Worm (Caenorhabditis elegans) whole organism, L4 larva: ENCODE measurements around the gene F13D11.4.

Experiments
- D1046.2 ChIP-seq: fragments of 200-800 bp; sonication (Bioruptor generic); IDR thresholded peaks from 2 replicates; pipeline ENCODE4 v1.3.6; 2022; ENCODE audit warnings: missing genetic modification characterization, missing compliant biosample characterization
- F49E8.2 ChIP-seq: sonication (generic microtip); optimal IDR thresholded peaks from 2 replicates; lab custom pipeline; 2016; ENCODE audit warnings: missing compliant biosample characterization, mild to moderate bottlenecking, missing genetic modification characterization, borderline replicate concordance
- T20F7.1 ChIP-seq: fragments of 200-800 bp; sonication (Bioruptor generic); optimal IDR thresholded peaks from 2 replicates; lab custom pipeline; 2018; ENCODE audit warnings: mild to moderate bottlenecking, missing genetic modification characterization, missing compliant biosample characterization
- Y105C5A.15 ChIP-seq: fragments of 200-800 bp; sonication (Bioruptor generic); IDR thresholded peaks from 2 replicates; pipeline ENCODE4 v1.3.6; 2022; ENCODE audit warnings: missing genetic modification characterization, missing compliant biosample characterization
- Y48G9A.11 ChIP-seq: fragments of 200-800 bp; sonication (Bioruptor generic); IDR thresholded peaks from 2 replicates; pipeline ENCODE4 v1.3.6; 2022; ENCODE audit warnings: missing genetic modification reagents, missing genetic modification characterization, missing compliant biosample characterization
- Y75B8A.6 ChIP-seq: fragments of 200-800 bp; sonication (Bioruptor generic); IDR thresholded peaks from 2 replicates; pipeline ENCODE4 v1.3.6; 2022; ENCODE audit warnings: missing genetic modification reagents, missing genetic modification characterization, missing compliant biosample characterization
- ZK337.2 ChIP-seq: fragments of 200-800 bp; sonication (Bioruptor generic); IDR thresholded peaks from 2 replicates; pipeline ENCODE4 v1.3.6; 2022; ENCODE audit warnings: missing genetic modification reagents, missing genetic modification characterization, missing compliant biosample characterization
- ZK546.5 ChIP-seq, 2 experiments: sonication (generic microtip); optimal IDR thresholded peaks; 2 replicates each; lab custom pipeline; 2017; ENCODE audit warnings: missing biosample characterization in 2 of 2, missing genetic modification characterization in 2 of 2
- aly-2 ChIP-seq: sonication (generic microtip); optimal IDR thresholded peaks from 2 replicates; lab custom pipeline; 2018; ENCODE audit warnings: missing biosample characterization, missing genetic modification characterization
- ceh-28 ChIP-seq: fragments of 150-350 bp; optimal IDR thresholded peaks from 2 replicates; lab custom pipeline; 2014; ENCODE audit warnings: missing biosample characterization, missing genetic modification reagents, missing genetic modification characterization
- ceh-32 ChIP-seq: sonication (generic microtip); optimal IDR thresholded peaks from 2 replicates; lab custom pipeline; 2016; ENCODE audit warnings: mild to moderate bottlenecking, missing genetic modification characterization, missing compliant biosample characterization; ENCODE audit not compliant: poor library complexity
- ces-1 ChIP-seq: fragments of 150-350 bp; sonication (generic microtip); optimal IDR thresholded peaks from 4 replicates; lab custom pipeline; 2014; ENCODE audit warnings: missing biosample characterization, missing genetic modification reagents, missing genetic modification characterization
- ctbp-1 ChIP-seq: fragments of 200-800 bp; sonication (Bioruptor generic); IDR thresholded peaks from 2 replicates; pipeline ENCODE4 v1.3.6; 2022; ENCODE audit warnings: missing genetic modification reagents, missing genetic modification characterization, missing compliant biosample characterization
- daf-16 ChIP-seq, 3 experiments: sonication (generic microtip); optimal IDR thresholded peaks; 2 replicates each; lab custom pipeline; 2016 to 2017; ENCODE audit warnings: missing genetic modification characterization in 3 of 3, missing genetic modification reagents in 3 of 3, mild to moderate bottlenecking in 2 of 3, missing compliant biosample characterization in 2 of 3, missing biosample characterization in 1 of 3, moderate library complexity in 1 of 3
- dmd-9 ChIP-seq: fragments of 200-800 bp; sonication (Bioruptor generic); IDR thresholded peaks from 2 replicates; pipeline ENCODE4 v1.3.6; 2022; ENCODE audit warnings: missing genetic modification reagents, missing genetic modification characterization, missing compliant biosample characterization
- duxl-1 ChIP-seq: sonication (generic microtip); optimal IDR thresholded peaks from 2 replicates; lab custom pipeline; 2016; ENCODE audit warnings: mild to moderate bottlenecking, missing genetic modification characterization, moderate library complexity, missing compliant biosample characterization; ENCODE audit not compliant: poor library complexity
- dve-1 ChIP-seq: sonication (generic microtip); optimal IDR thresholded peaks from 2 replicates; lab custom pipeline; 2017; ENCODE audit warnings: antibody characterized with exemption, mild to moderate bottlenecking, missing genetic modification characterization, missing compliant biosample characterization; ENCODE audit not compliant: insufficient read depth
- egl-43 ChIP-seq: fragments of 200-800 bp; sonication (Bioruptor generic); IDR thresholded peaks from 2 replicates; pipeline ENCODE4 v1.3.6; 2022; ENCODE audit warnings: missing genetic modification reagents, missing genetic modification characterization, missing compliant biosample characterization
- fkh-10 ChIP-seq: fragments of 150-350 bp; optimal IDR thresholded peaks from 2 replicates; lab custom pipeline; 2014; ENCODE audit warnings: missing biosample characterization, missing genetic modification reagents, missing genetic modification characterization
- gei-8 ChIP-seq: fragments of 200-800 bp; sonication (Bioruptor generic); optimal IDR thresholded peaks from 2 replicates; lab custom pipeline; 2018; ENCODE audit warnings: mild to moderate bottlenecking, missing genetic modification characterization, missing compliant biosample characterization
- hlh-11 ChIP-seq: fragments of 200-800 bp; sonication (Bioruptor generic); optimal IDR thresholded peaks from 2 replicates; lab custom pipeline; 2018; ENCODE audit warnings: mild to moderate bottlenecking, missing genetic modification characterization, missing compliant biosample characterization
- lin-1 ChIP-seq: fragments of 200-800 bp; sonication (Bioruptor generic); IDR thresholded peaks from 2 replicates; pipeline ENCODE4 v1.3.6; 2022; ENCODE audit warnings: missing genetic modification reagents, missing genetic modification characterization, missing compliant biosample characterization
- lin-39 ChIP-seq: fragments of 150-350 bp; optimal IDR thresholded peaks from 2 replicates; lab custom pipeline; 2014; ENCODE audit warnings: missing biosample characterization, missing genetic modification reagents, missing genetic modification characterization
- lir-3 ChIP-seq: sonication (generic microtip); optimal IDR thresholded peaks from 2 replicates; lab custom pipeline; 2016; ENCODE audit warnings: mild to moderate bottlenecking, missing genetic modification characterization, missing compliant biosample characterization
- lsy-2 ChIP-seq, 2 experiments: fragments of 150-350 bp in 1 of 2; sonication (generic microtip) in 1 of 2; optimal IDR thresholded peaks; 2 replicates each; lab custom pipeline; 2014 to 2017; ENCODE audit warnings: missing biosample characterization in 2 of 2, missing genetic modification characterization in 2 of 2
- mdl-1 ChIP-seq, 2 experiments: fragments of 150-350 bp in 1 of 2; sonication (generic microtip) in 1 of 2; optimal IDR thresholded peaks; 2 replicates each; lab custom pipeline; 2014 to 2017; ENCODE audit warnings: missing biosample characterization in 2 of 2, missing genetic modification characterization in 2 of 2
- mdt-29 ChIP-seq: fragments of 200-800 bp; sonication (Bioruptor generic); IDR thresholded peaks from 2 replicates; pipeline ENCODE4 v1.3.6; 2022; ENCODE audit warnings: missing genetic modification reagents, missing genetic modification characterization, missing compliant biosample characterization
- mxl-2 ChIP-seq: fragments of 200-800 bp; sonication (Bioruptor generic); conservative IDR thresholded peaks from 2 replicates; pipeline ENCODE4 v1.3.6; 2022; ENCODE audit warnings: missing genetic modification reagents, missing genetic modification characterization, missing compliant biosample characterization
- nhr-10 ChIP-seq: fragments of 150-350 bp; optimal IDR thresholded peaks from 2 replicates; lab custom pipeline; 2014; ENCODE audit warnings: missing biosample characterization, missing genetic modification characterization
- nhr-11 ChIP-seq: fragments of 150-350 bp; optimal IDR thresholded peaks from 2 replicates; lab custom pipeline; 2014; ENCODE audit warnings: missing biosample characterization, missing genetic modification characterization
- nhr-28 ChIP-seq: fragments of 150-350 bp; optimal IDR thresholded peaks from 2 replicates; lab custom pipeline; 2014; ENCODE audit warnings: missing biosample characterization, missing genetic modification characterization
- nhr-76 ChIP-seq: fragments of 150-350 bp; optimal IDR thresholded peaks from 2 replicates; lab custom pipeline; 2014; ENCODE audit warnings: missing biosample characterization, missing genetic modification characterization
- php-3 ChIP-seq: fragments of 200-800 bp; sonication (Bioruptor generic); IDR thresholded peaks from 2 replicates; pipeline ENCODE4 v1.3.6; 2022; ENCODE audit warnings: missing genetic modification reagents, missing genetic modification characterization, missing compliant biosample characterization
- rbr-2 ChIP-seq: sonication (generic microtip); optimal IDR thresholded peaks from 2 replicates; lab custom pipeline; 2016; ENCODE audit warnings: missing genotype, missing genetic modification characterization, missing compliant biosample characterization
- sdz-12 ChIP-seq: fragments of 200-800 bp; sonication (Bioruptor generic); optimal IDR thresholded peaks from 2 replicates; lab custom pipeline; 2018; ENCODE audit warnings: mild to moderate bottlenecking, missing genetic modification characterization, missing compliant biosample characterization
- spr-1 ChIP-seq: sonication (generic microtip); optimal IDR thresholded peaks from 2 replicates; lab custom pipeline; 2016; ENCODE audit warnings: mild to moderate bottlenecking, missing genetic modification characterization, missing compliant biosample characterization
- tra-1 ChIP-seq: fragments of 200-800 bp; sonication (Bioruptor generic); IDR thresholded peaks from 2 replicates; pipeline ENCODE4 v1.3.6; 2022; ENCODE audit warnings: missing genetic modification reagents, missing genetic modification characterization, missing compliant biosample characterization
- unc-62 ChIP-seq, 3 experiments: fragments of 150-350 bp in 1 of 3; sonication (generic microtip); optimal IDR thresholded peaks in 2 of 3; peaks in 1 of 3; 1 replicate in 1 of 3; 2 replicates in 2 of 3; lab custom pipeline; 2014 to 2017; ENCODE audit warnings: missing biosample characterization in 3 of 3, missing genetic modification characterization in 3 of 3, missing genetic modification reagents in 3 of 3, missing genotype in 1 of 3
- zip-11 ChIP-seq: fragments of 200-800 bp; sonication (Bioruptor generic); IDR thresholded peaks from 2 replicates; pipeline ENCODE4 v1.3.6; 2022; ENCODE audit warnings: missing genetic modification characterization, missing compliant biosample characterization
- zip-2 ChIP-seq: fragments of 150-350 bp; optimal IDR thresholded peaks from 2 replicates; lab custom pipeline; 2014; ENCODE audit warnings: missing biosample characterization, missing genetic modification characterization

Gene F13D11.4

DNA sequence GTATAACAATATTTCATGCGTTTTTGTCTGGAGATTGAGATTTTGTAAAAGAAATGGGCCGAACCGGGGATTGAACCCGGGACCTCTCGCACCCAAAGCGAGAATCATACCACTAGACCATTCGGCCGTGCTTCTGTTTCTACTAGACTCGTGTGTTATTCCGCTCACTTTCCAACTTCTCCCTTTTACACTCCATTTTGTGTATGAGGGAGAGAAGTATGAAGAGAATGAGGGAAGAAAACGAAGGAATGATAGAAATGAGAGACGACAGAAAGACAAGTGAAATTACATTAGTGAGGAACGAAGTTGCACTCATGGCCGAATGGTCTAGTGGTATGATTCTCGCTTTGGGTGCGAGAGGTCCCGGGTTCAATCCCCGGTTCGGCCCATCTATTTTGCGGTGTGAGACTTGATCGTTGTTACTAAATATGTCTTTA is 33.4 kb downstream of the F13D11.4 start (continued):
- TF ChIP-seq dmd-9 (GFP tag; lab: Robert Waterston, UW) (peak; percentile 86), fkh-10 (GFP tag; lab: Kevin White, UChicago) (peak; percentile 57), nhr-10 (tag; lab: Kevin White, UChicago) (peak; percentile 67), rbr-2 (tag; lab: Kevin White, UChicago) (peak; percentile 92), mdt-29 (GFP tag; lab: Robert Waterston, UW) (peak; percentile 85), duxl-1 (tag; lab: Kevin White, UChicago) (peak; percentile 90), tra-1 (GFP tag; lab: Robert Waterston, UW) (peak; percentile 88), zip-2 (tag; lab: Kevin White, UChicago) (peak; percentile 82), Y75B8A.6 (GFP tag; lab: Robert Waterston, UW) (peak; percentile 76; the same call in 1 of the 2 replicates), dve-1 (peak; percentile 73), nhr-28 (tag; lab: Kevin White, UChicago) (peak; percentile 59), daf-16 (GFP tag; optimal IDR thresholded peaks at IDR 0.05; lab: Kevin White, UChicago) (peak; percentile 86 to 90), daf-16 (tag; optimal IDR thresholded peaks at IDR 0.05; lab: Kevin White, UChicago) (peak; percentile 75), nhr-11 (tag; lab: Kevin White, UChicago) (peak; percentile 82), hlh-11 (peak; percentile 83), T20F7.1 (GFP tag; lab: Kevin White, UChicago) (peak; percentile 68), D1046.2 (GFP tag; lab: Robert Waterston, UW) (peak; percentile 47; the same call in 1 of the 2 replicates), ceh-28 (peak; percentile 26), ZK546.5 (tag; optimal IDR thresholded peaks at IDR 0.05; lab: Kevin White, UChicago) (no peak), mxl-2 (GFP tag; lab: Robert Waterston, UW) (peak; percentile 81), lin-1 (peak; percentile 68), lir-3 (peak; percentile 83), ceh-32 (tag; lab: Kevin White, UChicago) (peak; percentile 67), F49E8.2 (peak; percentile 82), egl-43 (peak; percentile 98), ZK337.2 (GFP tag; lab: Robert Waterston, UW) (0 out of 2 replicates have a peak, but pooled peaks have one; percentile 25), php-3 (peak; percentile 83)

DNA sequence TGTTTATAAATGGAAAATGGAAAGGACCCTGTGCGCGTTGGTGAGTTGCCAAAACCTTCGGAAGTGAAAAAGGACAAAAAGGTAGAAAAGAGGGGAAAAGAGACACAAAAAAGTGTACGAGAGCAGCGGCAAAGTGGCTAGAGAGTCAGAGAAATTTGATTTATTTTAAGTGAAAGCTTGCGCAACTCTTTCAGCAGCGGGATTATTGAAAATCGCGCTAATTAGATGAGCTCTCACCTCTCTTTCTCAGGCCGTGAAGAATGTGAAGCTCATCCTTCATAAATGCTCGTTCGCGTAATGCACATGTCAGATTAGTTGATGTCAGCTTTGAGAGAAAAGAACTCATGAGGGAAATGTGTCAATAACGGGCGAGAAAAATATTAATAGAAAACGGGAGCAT is 35.4 kb downstream of the F13D11.4 start:
- peak; percentile 72 for TF ChIP-seq ces-1 (GFP tag; lab: Kevin White, UChicago)
- TF ChIP-seq lin-39 = no peak
- TF ChIP-seq lsy-2 (tag; optimal IDR thresholded peaks at IDR 0.05; lab: Kevin White, UChicago) = peak in 1 of 2 experiments; percentile 9
- TF ChIP-seq zip-11 = no peak
- no peak for TF ChIP-seq aly-2 (tag; lab: Kevin White, UChicago)
- TF ChIP-seq mdl-1 (tag; optimal IDR thresholded peaks at IDR 0.05; lab: Kevin White, UChicago) = no peak
- TF ChIP-seq gei-8 = no peak
- peak; percentile 75 for TF ChIP-seq ctbp-1 (GFP tag; lab: Robert Waterston, UW)
- TF ChIP-seq unc-62 (GFP tag; optimal IDR thresholded peaks at IDR 0.05 in 1 of 2; lab: Kevin White, UChicago) = peak in 1 of 2 experiments; percentile 39
- no peak for TF ChIP-seq unc-62 (tag; optimal IDR thresholded peaks at IDR 0.05; lab: Kevin White, UChicago)
- no peak for TF ChIP-seq spr-1 (tag; lab: Kevin White, UChicago)
- TF ChIP-seq Y48G9A.11 (GFP tag; lab: Robert Waterston, UW) = no peak
- TF ChIP-seq fkh-10 (GFP tag; lab: Kevin White, UChicago) = peak; percentile 93
- TF ChIP-seq Y75B8A.6 (GFP tag; lab: Robert Waterston, UW) = no peak
- TF ChIP-seq nhr-76 = no peak
- TF ChIP-seq Y105C5A.15 = no peak
- no peak for TF ChIP-seq sdz-12 (GFP tag; lab: Kevin White, UChicago)
- no peak for TF ChIP-seq nhr-28 (tag; lab: Kevin White, UChicago)
